Worm (Caenorhabditis elegans) whole organism, L2 larva: ENCODE data around the gene fkh-8.

Experiments
- ZK546.5 ChIP-seq: sonication (generic microtip); optimal IDR thresholded peaks from 2 replicates; lab custom pipeline; 2017; ENCODE audit warnings: missing biosample characterization, missing genetic modification characterization
- snpc-4 ChIP-seq: fragments of 150-350 bp; optimal IDR thresholded peaks from 2 replicates; lab custom pipeline; 2014; ENCODE audit warnings: missing biosample characterization, missing genetic modification characterization

- TF ChIP-seq ZK546.5 (tag; lab: Kevin White, UChicago), result no peak
- no peak for TF ChIP-seq snpc-4 (tag; lab: Kevin White, UChicago)
Observed at ce11 chrII:6226995-6227394, 35.8 kb upstream of the fkh-8 start, which contains the start of gene srsy-2.
